Fruit fly (Drosophila melanogaster) whole organism, embryonic: Measurements from ENCODE around the gene CG33723.

Experiments
- Bteb2 ChIP-seq: fragments of 200-800 bp; sonication (Bioruptor generic); optimal IDR thresholded peaks from 2 replicates; lab custom pipeline; 2016; ENCODE audit warnings: missing biosample characterization, missing genetic modification characterization
- CG10147 ChIP-seq: fragments of 200-800 bp; sonication (Bioruptor generic); optimal IDR thresholded peaks from 2 replicates; lab custom pipeline; 2019; ENCODE audit warnings: missing biosample characterization, mild to moderate bottlenecking, missing genetic modification characterization, moderate library complexity
- CG10321 ChIP-seq: fragments of 200-800 bp; sonication (Bioruptor generic); IDR thresholded peaks from 2 replicates; pipeline ENCODE4 v1.3.6; 2022; ENCODE audit warnings: missing biosample characterization, missing genetic modification characterization
- CG12155 ChIP-seq: fragments of 200-800 bp; sonication (Bioruptor generic); optimal IDR thresholded peaks from 3 replicates; lab custom pipeline; 2016; ENCODE audit warnings: missing biosample characterization, missing genetic modification characterization
- CG12236 ChIP-seq: fragments of 200-800 bp; sonication (Bioruptor generic); optimal IDR thresholded peaks from 2 replicates; lab custom pipeline; 2016; ENCODE audit warnings: missing biosample characterization, missing genetic modification characterization
- CG1647 ChIP-seq: fragments of 200-800 bp; sonication (Bioruptor generic); optimal IDR thresholded peaks from 3 replicates; lab custom pipeline; 2016; ENCODE audit warnings: missing biosample characterization, missing genetic modification characterization
- CG17186 ChIP-seq: fragments of 200-800 bp; sonication (Bioruptor generic); optimal IDR thresholded peaks from 3 replicates; lab custom pipeline; 2017; ENCODE audit warnings: missing biosample characterization, missing genetic modification reagents, missing genetic modification characterization
- CG17328 ChIP-seq: fragments of 200-800 bp; sonication (Bioruptor generic); IDR thresholded peaks from 2 replicates; pipeline ENCODE4 v1.3.6; 2022; ENCODE audit warnings: missing biosample characterization, missing genetic modification characterization
- CG17802 ChIP-seq: fragments of 200-800 bp; sonication (Bioruptor generic); optimal IDR thresholded peaks from 2 replicates; lab custom pipeline; 2018; ENCODE audit warnings: missing biosample characterization, mild to moderate bottlenecking, missing genetic modification characterization, moderate library complexity
- CG1792 ChIP-seq: fragments of 200-800 bp; sonication (Bioruptor generic); optimal IDR thresholded peaks from 2 replicates; lab custom pipeline; 2016; ENCODE audit warnings: missing biosample characterization, missing genetic modification characterization
- CG1832 ChIP-seq: fragments of 200-800 bp; sonication (Bioruptor generic); optimal IDR thresholded peaks from 2 replicates; lab custom pipeline; 2017; ENCODE audit warnings: missing biosample characterization, mild to moderate bottlenecking, missing genetic modification characterization, inconsistent platforms
- CG2199 ChIP-seq: fragments of 200-800 bp; sonication (Bioruptor generic); IDR thresholded peaks from 3 replicates; pipeline ENCODE4 v1.3.6; 2022; ENCODE audit warnings: missing biosample characterization, missing genetic modification characterization
- CG2678 ChIP-seq: fragments of 200-800 bp; sonication (Bioruptor generic); optimal IDR thresholded peaks from 3 replicates; lab custom pipeline; 2019; ENCODE audit warnings: missing biosample characterization, mild to moderate bottlenecking, missing genetic modification characterization, moderate library complexity
- CG30431 ChIP-seq: fragments of 200-800 bp; sonication (Bioruptor generic); optimal IDR thresholded peaks from 2 replicates; lab custom pipeline; 2017; ENCODE audit warnings: missing biosample characterization, missing genetic modification characterization
- CG4707 ChIP-seq: fragments of 200-800 bp; sonication (Bioruptor generic); optimal IDR thresholded peaks from 2 replicates; lab custom pipeline; 2018; ENCODE audit warnings: missing biosample characterization, mild to moderate bottlenecking, missing genetic modification characterization, moderate library complexity
- CG4820 ChIP-seq: fragments of 200-800 bp; sonication (Bioruptor generic); optimal IDR thresholded peaks from 3 replicates; lab custom pipeline; 2016; ENCODE audit warnings: missing biosample characterization, missing genetic modification characterization
- CG5245 ChIP-seq: fragments of 200-800 bp; sonication (Bioruptor generic); optimal IDR thresholded peaks from 3 replicates; lab custom pipeline; 2016; ENCODE audit warnings: missing biosample characterization, missing genetic modification characterization
- CG7372 ChIP-seq: fragments of 200-800 bp; sonication (Bioruptor generic); IDR thresholded peaks from 2 replicates; pipeline ENCODE4 v1.3.6; 2022; ENCODE audit warnings: missing biosample characterization, missing genetic modification characterization
- CG8281 ChIP-seq: fragments of 200-800 bp; sonication (Bioruptor generic); optimal IDR thresholded peaks from 2 replicates; lab custom pipeline; 2018; ENCODE audit warnings: missing biosample characterization, mild to moderate bottlenecking, missing genetic modification characterization, moderate library complexity
- CG8290 ChIP-seq, 3 experiments: fragments of 200-800 bp; sonication (Bioruptor generic); optimal IDR thresholded peaks; 2 replicates each; lab custom pipeline; 2016 to 2019; ENCODE audit warnings: missing biosample characterization in 3 of 3, missing genetic modification characterization in 3 of 3, mild to moderate bottlenecking in 2 of 3, moderate library complexity in 1 of 3
- CG9817 ChIP-seq: fragments of 200-800 bp; sonication (Bioruptor generic); optimal IDR thresholded peaks from 2 replicates; lab custom pipeline; 2018; ENCODE audit warnings: missing biosample characterization, mild to moderate bottlenecking, missing genetic modification characterization, moderate library complexity
- Dbx ChIP-seq: fragments of 200-800 bp; sonication (Bioruptor generic); IDR thresholded peaks from 3 replicates; pipeline ENCODE4 v1.3.6; 2022; ENCODE audit warnings: missing biosample characterization, missing genetic modification characterization
- Doc3 ChIP-seq: fragments of 200-800 bp; sonication (Bioruptor generic); IDR thresholded peaks from 3 replicates; pipeline ENCODE4 v1.3.6; 2022; ENCODE audit warnings: missing biosample characterization, missing genetic modification characterization; ENCODE audit not compliant: partially characterized antibody
- Dref ChIP-seq: fragments of 200-800 bp; sonication (Bioruptor generic); IDR thresholded peaks from 2 replicates; pipeline ENCODE4 v1.3.6; 2022; ENCODE audit warnings: missing biosample characterization, missing genetic modification characterization
- Eip74EF ChIP-seq, 2 experiments: fragments of 200-800 bp in 1 of 2; fragments of >200 bp in 1 of 2; sonication (Bioruptor generic) in 1 of 2; optimal IDR thresholded peaks; 2 replicates each; lab custom pipeline; 2017 to 2019; ENCODE audit warnings: missing biosample characterization in 2 of 2, missing genetic modification characterization in 2 of 2, mild to moderate bottlenecking in 1 of 2, moderate library complexity in 1 of 2
- Elba2 ChIP-seq: fragments of 200-800 bp; sonication (Bioruptor generic); optimal IDR thresholded peaks from 3 replicates; lab custom pipeline; 2016; ENCODE audit warnings: missing biosample characterization, missing genetic modification characterization
- Ets65A ChIP-seq: fragments of 200-800 bp; sonication (Bioruptor generic); peaks from one replicate; lab custom pipeline; 2016; ENCODE audit warnings: missing biosample characterization, missing genetic modification characterization
- Fer3 ChIP-seq: fragments of 200-800 bp; sonication (Bioruptor generic); optimal IDR thresholded peaks from 2 replicates; lab custom pipeline; 2018; ENCODE audit warnings: missing biosample characterization, mild to moderate bottlenecking, missing genetic modification characterization, moderate library complexity
- H15 ChIP-seq: fragments of 200-800 bp; sonication (Bioruptor generic); IDR thresholded peaks from 3 replicates; pipeline ENCODE4 v1.3.6; 2022; ENCODE audit warnings: missing biosample characterization, missing genetic modification characterization
- NFAT ChIP-seq: fragments of 200-800 bp; sonication (Bioruptor generic); IDR thresholded peaks from 2 replicates; pipeline ENCODE4 v1.3.6; 2022; ENCODE audit warnings: missing biosample characterization, missing genetic modification characterization
- Nf-YB ChIP-seq: fragments of 200-800 bp; sonication (Bioruptor generic); optimal IDR thresholded peaks from 3 replicates; lab custom pipeline; 2019; ENCODE audit warnings: missing biosample characterization, mild to moderate bottlenecking, missing genetic modification characterization, moderate library complexity
- Sin3A ChIP-seq: fragments of >200 bp; optimal IDR thresholded peaks from 2 replicates; lab custom pipeline; 2018
- Sry-β ChIP-seq: fragments of 200-800 bp; sonication (Bioruptor generic); optimal IDR thresholded peaks from 2 replicates; lab custom pipeline; 2018; ENCODE audit warnings: missing biosample characterization, mild to moderate bottlenecking, missing genetic modification characterization, moderate library complexity
- Trl ChIP-seq, 3 experiments: fragments of >200 bp in 2 of 3; fragments of 200-800 bp in 1 of 3; sonication (Bioruptor generic) in 1 of 3; optimal IDR thresholded peaks; 2 replicates in 1 of 3; 3 replicates in 2 of 3; lab custom pipeline; 2016 to 2017; ENCODE audit warnings: missing biosample characterization in 1 of 3, missing genetic modification characterization in 1 of 3
- amos ChIP-seq: fragments of 200-800 bp; sonication (Bioruptor generic); IDR thresholded peaks from 2 replicates; pipeline ENCODE4 v1.3.6; 2022; ENCODE audit warnings: missing biosample characterization, missing genetic modification characterization; ENCODE audit not compliant: partially characterized antibody
- fru ChIP-seq: fragments of >200 bp; optimal IDR thresholded peaks from 2 replicates; lab custom pipeline; 2017
- ftz-f1 ChIP-seq: fragments of 200-800 bp; sonication (Bioruptor generic); optimal IDR thresholded peaks from 2 replicates; lab custom pipeline; 2016; ENCODE audit warnings: missing biosample characterization, missing genetic modification characterization
- gem ChIP-seq: fragments of 200-800 bp; sonication (Bioruptor generic); optimal IDR thresholded peaks from 2 replicates; lab custom pipeline; 2019; ENCODE audit warnings: missing biosample characterization, mild to moderate bottlenecking, missing genetic modification characterization, moderate library complexity
- gro ChIP-seq: fragments of 200-800 bp; sonication (Bioruptor generic); optimal IDR thresholded peaks from 2 replicates; lab custom pipeline; 2016; ENCODE audit warnings: missing biosample characterization, missing genetic modification characterization
- nerfin-2 ChIP-seq: fragments of 200-800 bp; sonication (Bioruptor generic); IDR thresholded peaks from 2 replicates; pipeline ENCODE4 v1.3.6; 2022; ENCODE audit warnings: missing biosample characterization, missing genetic modification characterization; ENCODE audit not compliant: partially characterized antibody
- pan ChIP-seq, 4 experiments: fragments of >200 bp in 3 of 4; fragments of 200-800 bp in 1 of 4; sonication (Bioruptor generic) in 1 of 4; optimal IDR thresholded peaks in 3 of 4; IDR thresholded peaks in 1 of 4; 2 replicates each; pipeline versions ENCODE4 v1.3.6 to Lab custom; 2017 to 2022; ENCODE audit warnings: missing biosample characterization in 2 of 4, missing genetic modification characterization in 2 of 4, mixed read lengths in 1 of 4
- salm ChIP-seq: fragments of 200-800 bp; sonication (Bioruptor generic); optimal IDR thresholded peaks from 2 replicates; lab custom pipeline; 2018; ENCODE audit warnings: missing biosample characterization, mild to moderate bottlenecking, missing genetic modification characterization
- sd ChIP-seq: fragments of 200-800 bp; sonication (Bioruptor generic); optimal IDR thresholded peaks from 3 replicates; lab custom pipeline; 2018; ENCODE audit warnings: missing biosample characterization, mild to moderate bottlenecking, missing genetic modification characterization, moderate library complexity
- sr ChIP-seq: fragments of 200-800 bp; sonication (Bioruptor generic); IDR thresholded peaks from 3 replicates; pipeline ENCODE4 v1.3.6; 2022; ENCODE audit warnings: missing biosample characterization, missing genetic modification characterization
- stc ChIP-seq: fragments of 200-800 bp; sonication (Bioruptor generic); IDR thresholded peaks from 2 replicates; pipeline ENCODE4 v1.3.6; 2022; ENCODE audit warnings: missing biosample characterization, missing genetic modification characterization
- sug ChIP-seq: fragments of 200-800 bp; optimal IDR thresholded peaks from 2 replicates; lab custom pipeline; 2019; ENCODE audit warnings: missing biosample characterization, mild to moderate bottlenecking, missing genetic modification characterization, moderate library complexity
- tup ChIP-seq: fragments of 200-800 bp; sonication (Bioruptor generic); optimal IDR thresholded peaks from 2 replicates; lab custom pipeline; 2016; ENCODE audit warnings: missing biosample characterization, mild to moderate bottlenecking, missing genetic modification characterization, moderate library complexity
- yki ChIP-seq: fragments of >200 bp; optimal IDR thresholded peaks from 3 replicates; lab custom pipeline; 2018
- zen ChIP-seq: fragments of 200-800 bp; sonication (Bioruptor generic); optimal IDR thresholded peaks from 3 replicates; lab custom pipeline; 2018; ENCODE audit warnings: missing biosample characterization, mild to moderate bottlenecking, missing genetic modification characterization, moderate library complexity
- zen2 ChIP-seq: fragments of 200-800 bp; sonication (Bioruptor generic); IDR thresholded peaks from 3 replicates; pipeline ENCODE4 v1.3.6; 2022; ENCODE audit warnings: missing biosample characterization, missing genetic modification characterization; ENCODE audit not compliant: partially characterized antibody

The CG33723 gene

dm6 chr2L:9464455-9465063 lies 24.0 kb upstream of the CG33723 start (continued):
- TF ChIP-seq CG17802 (tag; lab: Kevin White, UChicago) (no peak), Sry-β (GFP tag; lab: Kevin White, UChicago) (no peak), CG8281 (tag; lab: Kevin White, UChicago) (no peak), CG5245 (GFP tag; lab: Kevin White, UChicago) (no peak), NFAT (GFP tag; lab: Robert Waterston, UW) (no peak), ftz-f1 (GFP tag; lab: Kevin White, UChicago) (no peak), amos (peak; percentile 73), CG30431 (GFP tag; lab: Kevin White, UChicago) (no peak), CG2678 (tag; lab: Kevin White, UChicago) (no peak), CG12236 (GFP tag; lab: Kevin White, UChicago) (no peak), pan (optimal IDR thresholded peaks at IDR 0.05; lab: Kevin White, UChicago) (no peak), pan (GFP tag; optimal IDR thresholded peaks at IDR 0.05 in 1 of 2, IDR thresholded peaks at IDR 0.05 in 1 of 2) (peak in 1 of 2 experiments; percentile 51), sug (tag; lab: Kevin White, UChicago) (no peak), Elba2 (GFP tag; lab: Kevin White, UChicago) (no peak), sr (no peak), Sin3A (lab: Kevin White, UChicago) (no peak), CG10147 (GFP tag; lab: Kevin White, UChicago) (no peak), CG1832 (GFP tag; lab: Kevin White, UChicago) (no peak), CG4707 (GFP tag; lab: Kevin White, UChicago) (no peak), CG8290 (GFP tag; optimal IDR thresholded peaks at IDR 0.05; lab: Kevin White, UChicago) (no peak), CG8290 (tag; optimal IDR thresholded peaks at IDR 0.05; lab: Kevin White, UChicago) (no peak), CG17186 (no peak), CG4820 (GFP tag; lab: Kevin White, UChicago) (no peak), gro (GFP tag; lab: Kevin White, UChicago) (no peak), CG12155 (GFP tag; lab: Kevin White, UChicago) (no peak), H15 (GFP tag; lab: Robert Waterston, UW) (no peak), CG17328 (GFP tag; lab: Robert Waterston, UW) (no peak), Dref (GFP tag; lab: Robert Waterston, UW) (no peak), gem (tag; lab: Kevin White, UChicago) (no peak), CG1647 (no peak), yki (lab: Kevin White, UChicago) (no peak), Trl (optimal IDR thresholded peaks at IDR 0.05; lab: Kevin White, UChicago) (no peak), Trl (GFP tag; optimal IDR thresholded peaks at IDR 0.05; lab: Kevin White, UChicago) (no peak), nerfin-2 (no peak), salm (tag; lab: Kevin White, UChicago) (no peak), Dbx (GFP tag; lab: Robert Waterston, UW) (no peak), Fer3 (tag; lab: Kevin White, UChicago) (no peak), Doc3 (no peak), CG2199 (GFP tag; lab: Robert Waterston, UW) (peak; percentile 82; the same call in 2 of the 3 replicates), Ets65A (GFP tag; lab: Kevin White, UChicago) (no peak), CG1792 (no peak), Bteb2 (GFP tag; lab: Kevin White, UChicago) (no peak), Nf-YB (GFP tag; lab: Kevin White, UChicago) (no peak), CG9817 (tag; lab: Kevin White, UChicago) (no peak), zen2 (GFP tag; lab: Robert Waterston, UW) (no peak), Eip74EF (GFP tag; optimal IDR thresholded peaks at IDR 0.05; lab: Kevin White, UChicago) (no peak), stc (GFP tag; lab: Robert Waterston, UW) (no peak; the same call in 1 of the 2 replicates), tup (GFP tag; lab: Kevin White, UChicago) (no peak), fru (lab: Kevin White, UChicago) (no peak), zen (peak; percentile 16), CG10321 (GFP tag; lab: Robert Waterston, UW) (no peak), sd (tag; lab: Kevin White, UChicago) (no peak), CG7372 (no peak)
